Worm (Caenorhabditis elegans): ENCODE data around the gene K04C2.3.

Gene K04C2.3

DNA sequence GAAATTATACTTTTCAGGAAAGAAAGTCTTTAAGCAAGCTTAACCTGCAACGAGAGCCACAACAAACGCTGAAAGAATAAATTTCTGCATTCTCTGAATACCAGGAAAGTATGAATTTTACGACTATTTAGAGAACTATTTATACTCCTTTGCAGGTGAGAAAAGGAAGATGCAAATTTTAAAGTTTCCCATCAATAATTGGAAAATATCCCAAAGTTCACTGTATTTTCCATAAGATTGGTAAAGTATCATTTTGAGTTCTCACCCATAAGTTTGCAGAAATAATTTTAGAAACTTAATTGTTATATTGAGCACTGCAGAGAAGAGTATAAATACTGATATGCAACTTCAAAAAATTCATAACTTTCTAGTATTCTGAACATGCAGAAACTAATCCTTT lies 13.4 kb upstream of the K04C2.3 start, which contains the start of gene clec-158:
clec-158 (minus strand) TSS at position 101 of the 400 bp plus-strand sequence.
- no peak for TF ChIP-seq nhr-85 (tag)
- no peak for TF ChIP-seq C04F5.9 (tag; optimal IDR thresholded peaks at IDR 0.05)
- TF ChIP-seq lin-35 (GFP tag; optimal IDR thresholded peaks at IDR 0.05): no peak
- TF ChIP-seq efl-3 (GFP tag; optimal IDR thresholded peaks at IDR 0.05): no peak
- no peak for TF ChIP-seq nhr-12 (tag; optimal IDR thresholded peaks at IDR 0.05)
- TF ChIP-seq sptf-1 (tag; optimal IDR thresholded peaks at IDR 0.05): no peak
- no peak for TF ChIP-seq fkh-10 (GFP tag; optimal IDR thresholded peaks at IDR 0.05)
- no peak for TF ChIP-seq zag-1 (tag; optimal IDR thresholded peaks at IDR 0.05)
- no peak for TF ChIP-seq alr-1 (tag; optimal IDR thresholded peaks at IDR 0.05; ENCODE audit: borderline replicate concordance)
- TF ChIP-seq ceh-8 (GFP tag; optimal IDR thresholded peaks at IDR 0.05): no peak
- no peak for TF ChIP-seq unc-30 (tag; optimal IDR thresholded peaks at IDR 0.05)
- TF ChIP-seq lsy-2 (tag; optimal IDR thresholded peaks at IDR 0.05): no peak
- no peak for TF ChIP-seq Y116A8C.19 (tag; optimal IDR thresholded peaks at IDR 0.05; ENCODE audit: borderline replicate concordance)
- no peak for TF ChIP-seq nhr-84 (tag; optimal IDR thresholded peaks at IDR 0.05)
- no peak for TF ChIP-seq nhr-76 (tag; optimal IDR thresholded peaks at IDR 0.05)
- no peak for TF ChIP-seq jun-1 (tag; optimal IDR thresholded peaks at IDR 0.05)
- TF ChIP-seq aha-1 (tag; optimal IDR thresholded peaks at IDR 0.05): no peak
- TF ChIP-seq nhr-19 (GFP tag; conservative IDR thresholded peaks at IDR 0.05): no peak

DNA sequence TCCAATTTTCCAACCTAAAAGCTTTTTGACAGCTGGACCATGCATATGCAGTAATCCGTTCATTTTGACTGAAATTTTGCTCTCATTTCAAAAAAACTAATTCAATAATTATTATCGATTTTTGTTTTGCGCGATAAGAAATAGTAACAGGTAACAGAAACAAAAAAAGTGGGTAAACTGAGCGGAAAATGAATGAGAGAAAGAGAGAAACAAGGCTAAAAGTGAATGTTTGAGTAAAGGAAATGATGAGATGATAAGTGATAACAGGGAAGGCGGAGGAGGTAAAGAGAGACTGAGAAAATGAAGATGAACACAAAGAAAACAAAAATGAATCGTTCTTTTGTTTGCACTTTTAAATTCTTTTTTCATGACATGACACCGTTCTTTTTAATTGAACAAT lies 9.0 kb upstream of the K04C2.3 start, which contains the start of gene sma-3:
sma-3 (minus strand) TSS at position 68 of the 400 bp plus-strand sequence.
- TF ChIP-seq lin-14 (GFP tag; optimal IDR thresholded peaks at IDR 0.05) (peak; percentile 64), elt-2 (tag; optimal IDR thresholded peaks at IDR 0.05) (peak; percentile 10), ztf-11 (tag; optimal IDR thresholded peaks at IDR 0.05) (no peak), fos-1 (tag; optimal IDR thresholded peaks at IDR 0.05) (no peak), efl-1 (optimal IDR thresholded peaks at IDR 0.05) (no peak), efl-1 (GFP tag; optimal IDR thresholded peaks at IDR 0.05 in 1 of 2) (peak in 1 of 2 experiments; percentile 74), lsy-2 (tag; optimal IDR thresholded peaks at IDR 0.05) (peak in 1 of 2 experiments; percentile 16), ceh-88 (GFP tag; IDR thresholded peaks at IDR 0.05) (no peak), blmp-1 (tag; optimal IDR thresholded peaks at IDR 0.05) (peak; percentile 96), mep-1 (tag; optimal IDR thresholded peaks at IDR 0.05) (peak; percentile 7), lin-35 (GFP tag; optimal IDR thresholded peaks at IDR 0.05) (peak in 1 of 2 experiments; percentile 22), elt-3 (tag; optimal IDR thresholded peaks at IDR 0.05) (peak in 3 of 6 experiments; percentile 18 to 81 (median 19)), nhr-77 (tag; optimal IDR thresholded peaks at IDR 0.05) (no peak), snu-23 (GFP tag; optimal IDR thresholded peaks at IDR 0.05) (peak; percentile 3), jun-1 (tag; optimal IDR thresholded peaks at IDR 0.05) (no peak)

DNA sequence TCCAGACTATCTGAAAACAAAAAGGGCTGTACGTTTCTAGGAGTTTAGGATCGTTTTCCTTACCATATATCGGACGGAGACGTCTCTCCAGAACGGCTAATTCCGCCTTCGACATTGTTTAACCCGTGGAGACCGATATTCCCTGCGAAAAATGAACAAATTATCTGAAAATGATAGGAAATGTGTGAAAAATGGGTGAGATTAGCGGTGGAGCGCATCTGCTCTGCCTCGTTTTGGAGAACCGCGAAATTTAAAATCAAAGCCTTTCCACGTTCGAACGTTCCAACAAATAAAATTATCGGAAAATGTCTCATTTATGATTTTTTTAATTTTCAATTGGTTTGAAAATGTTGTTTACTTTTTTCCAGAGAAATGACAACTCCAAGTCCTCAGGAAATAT lies 3.6 kb upstream of the K04C2.3 start, which contains the start of the genes cra-1 and kbp-1:
cra-1 (minus strand) TSS at position 193 of the 400 bp plus-strand sequence.
kbp-1 (plus strand) TSS at position 366 of the 400 bp plus-strand sequence.
- TF ChIP-seq ztf-11 (tag; optimal IDR thresholded peaks at IDR 0.05): no peak
- TF ChIP-seq nhr-20 (tag; optimal IDR thresholded peaks at IDR 0.05): peak; percentile 21
- TF ChIP-seq fkh-10 (GFP tag; optimal IDR thresholded peaks at IDR 0.05): no peak
- peak; percentile 7 for TF ChIP-seq xbp-1 (tag; optimal IDR thresholded peaks at IDR 0.05)
- TF ChIP-seq nhr-28 (tag; optimal IDR thresholded peaks at IDR 0.05): no peak
- TF ChIP-seq snu-23 (GFP tag; optimal IDR thresholded peaks at IDR 0.05): peak; percentile 43
- no peak for TF ChIP-seq ces-1 (GFP tag; optimal IDR thresholded peaks at IDR 0.05)
- peak; percentile 7 for TF ChIP-seq F16B12.6 (tag; optimal IDR thresholded peaks at IDR 0.05)
- TF ChIP-seq tbx-2 (tag; optimal IDR thresholded peaks at IDR 0.05): peak; percentile 21
- peak in 1 of 6 experiments; percentile 33 for TF ChIP-seq elt-3 (tag; optimal IDR thresholded peaks at IDR 0.05)
- TF ChIP-seq ztf-4 (tag; optimal IDR thresholded peaks at IDR 0.05): no peak
- peak; percentile 36 for TF ChIP-seq lin-14 (GFP tag; optimal IDR thresholded peaks at IDR 0.05)
- TF ChIP-seq irx-1 (tag; optimal IDR thresholded peaks at IDR 0.05): no peak
- peak; percentile 45 for TF ChIP-seq skn-1 (tag; optimal IDR thresholded peaks at IDR 0.05)
- TF ChIP-seq nhr-19 (GFP tag; conservative IDR thresholded peaks at IDR 0.05): peak; percentile 14; the same call in 1 of the 2 replicates
- peak; percentile 81 to 91 (median 87) for TF ChIP-seq dpl-1 (GFP tag; optimal IDR thresholded peaks at IDR 0.05)
- TF ChIP-seq efl-1 (optimal IDR thresholded peaks at IDR 0.05): peak; percentile 83 to 90
- peak; percentile 91 to 99 for TF ChIP-seq efl-1 (GFP tag; optimal IDR thresholded peaks at IDR 0.05 in 1 of 2)
- peak; percentile 8 for TF ChIP-seq nhr-77 (tag; optimal IDR thresholded peaks at IDR 0.05)
- TF ChIP-seq lin-35 (GFP tag; optimal IDR thresholded peaks at IDR 0.05): peak; percentile 87 to 95
- peak; percentile 26 for TF ChIP-seq unc-130 (tag; optimal IDR thresholded peaks at IDR 0.05)
- TF ChIP-seq nhr-71 (tag; optimal IDR thresholded peaks at IDR 0.05): peak; percentile 56
- TF ChIP-seq lsy-2 (tag; optimal IDR thresholded peaks at IDR 0.05): peak; percentile 20 to 77
- peak; percentile 50 for TF ChIP-seq blmp-1 (tag; optimal IDR thresholded peaks at IDR 0.05)
- no peak for TF ChIP-seq swsn-7 (tag; optimal IDR thresholded peaks at IDR 0.05)
- peak; percentile 53 for TF ChIP-seq C16A3.4 (tag; optimal IDR thresholded peaks at IDR 0.05)
- peak; percentile 55 for TF ChIP-seq mep-1 (tag; optimal IDR thresholded peaks at IDR 0.05)
- no peak for TF ChIP-seq zag-1 (tag; optimal IDR thresholded peaks at IDR 0.05)
- peak; percentile 36 for TF ChIP-seq rnt-1 (tag; optimal IDR thresholded peaks at IDR 0.05)
- no peak for TF ChIP-seq jun-1 (tag; optimal IDR thresholded peaks at IDR 0.05)
